Fruit fly (Drosophila melanogaster) whole organism, pupa: ENCODE data around the gene CG10301.

Experiments
- CG12605 ChIP-seq: fragments of 200-800 bp; sonication (Bioruptor generic); IDR thresholded peaks from 2 replicates; pipeline ENCODE4 v1.3.6; 2022; ENCODE audit warnings: missing biosample characterization, missing genetic modification characterization
- CG32121 ChIP-seq: fragments of 200-800 bp; sonication (Bioruptor generic); IDR thresholded peaks from 2 replicates; pipeline ENCODE4 v1.3.6; 2022; ENCODE audit warnings: missing biosample characterization, missing genetic modification characterization
- CG34367 ChIP-seq: fragments of 200-800 bp; sonication (Bioruptor generic); optimal IDR thresholded peaks from 2 replicates; lab custom pipeline; 2018; ENCODE audit warnings: missing biosample characterization, mild to moderate bottlenecking, missing genetic modification characterization
- CG8301 ChIP-seq: fragments of 200-800 bp; sonication (Bioruptor generic); optimal IDR thresholded peaks from 2 replicates; lab custom pipeline; 2018; ENCODE audit warnings: missing biosample characterization, mild to moderate bottlenecking, missing genetic modification characterization
- CG9948 ChIP-seq: fragments of 200-800 bp; sonication (Bioruptor generic); optimal IDR thresholded peaks from 2 replicates; lab custom pipeline; 2018; ENCODE audit warnings: missing biosample characterization, mild to moderate bottlenecking, missing genetic modification characterization, moderate library complexity
- Pif1B ChIP-seq: fragments of 200-800 bp; sonication (Bioruptor generic); optimal IDR thresholded peaks from 3 replicates; lab custom pipeline; 2016; ENCODE audit warnings: missing biosample characterization, missing genetic modification characterization
- gl ChIP-seq: fragments of 200-800 bp; sonication (Bioruptor generic); optimal IDR thresholded peaks from 2 replicates; lab custom pipeline; 2018; ENCODE audit warnings: missing biosample characterization, mild to moderate bottlenecking, missing genetic modification characterization

- TF ChIP-seq CG9948 (tag; lab: Kevin White, UChicago): no peak
- no peak for TF ChIP-seq CG34367 (tag; lab: Kevin White, UChicago)
- no peak for TF ChIP-seq CG8301 (tag; lab: Kevin White, UChicago)
- TF ChIP-seq gl (tag; lab: Kevin White, UChicago): no peak
- peak; percentile 70 for TF ChIP-seq CG12605 (GFP tag; lab: Robert Waterston, UW)
- TF ChIP-seq CG32121 (GFP tag; lab: Robert Waterston, UW): no peak
- no peak for TF ChIP-seq Pif1B (GFP tag; lab: Kevin White, UChicago)
Observed at dm6 chr3R:23698835-23699234, 11.1 kb upstream of the CG10301 start, which contains the start of gene prt.
